Fruit fly (Drosophila melanogaster) whole organism, embryonic: ENCODE measurements around the gene CG7551.

ENCODE experiments used
- Aef1 ChIP-seq: fragments of 200-800 bp; sonication (Bioruptor generic); IDR thresholded peaks from 3 replicates; pipeline ENCODE4 v1.3.6; 2022; ENCODE audit warnings: missing biosample characterization, missing genetic modification characterization
- CG10366 ChIP-seq: fragments of 200-800 bp; sonication (Bioruptor generic); IDR thresholded peaks from 2 replicates; pipeline ENCODE4 v1.3.6; 2022; ENCODE audit warnings: missing biosample characterization, missing genetic modification characterization
- CG11085 ChIP-seq: fragments of 200-800 bp; sonication (Bioruptor generic); IDR thresholded peaks from 2 replicates; pipeline ENCODE4 v1.3.6; 2022; ENCODE audit warnings: missing biosample characterization, missing genetic modification characterization
- CG16815 ChIP-seq: fragments of 200-800 bp; sonication (Bioruptor generic); optimal IDR thresholded peaks from 3 replicates; lab custom pipeline; 2017; ENCODE audit warnings: missing biosample characterization, mild to moderate bottlenecking, missing genetic modification characterization
- CG9817 ChIP-seq: fragments of 200-800 bp; sonication (Bioruptor generic); optimal IDR thresholded peaks from 2 replicates; lab custom pipeline; 2018; ENCODE audit warnings: missing biosample characterization, mild to moderate bottlenecking, missing genetic modification characterization, moderate library complexity
- D19A ChIP-seq: fragments of 200-800 bp; optimal IDR thresholded peaks from 3 replicates; lab custom pipeline; 2019; ENCODE audit warnings: missing biosample characterization, mild to moderate bottlenecking, missing genetic modification characterization, moderate library complexity
- Fer1 ChIP-seq: fragments of 200-800 bp; sonication (Bioruptor generic); optimal IDR thresholded peaks from 2 replicates; lab custom pipeline; 2017; ENCODE audit warnings: missing biosample characterization, mild to moderate bottlenecking, missing genetic modification characterization
- MBD-R2 ChIP-seq: fragments of 200-800 bp; sonication (Bioruptor generic); IDR thresholded peaks from 2 replicates; pipeline ENCODE4 v1.3.6; 2022; ENCODE audit warnings: missing biosample characterization, missing genetic modification characterization
- Stat92E ChIP-seq, 3 experiments: fragments of >200 bp in 2 of 3; fragments of 200-800 bp in 1 of 3; sonication (Bioruptor generic) in 1 of 3; optimal IDR thresholded peaks; 2 replicates each; lab custom pipeline; 2017 to 2019; ENCODE audit warnings: missing biosample characterization in 3 of 3, missing genetic modification characterization in 3 of 3, mild to moderate bottlenecking in 1 of 3, moderate library complexity in 1 of 3
- dan ChIP-seq: fragments of 200-800 bp; sonication (Bioruptor generic); IDR thresholded peaks from 2 replicates; pipeline ENCODE4 v1.3.6; 2022; ENCODE audit warnings: missing biosample characterization, missing genetic modification characterization
- lilli ChIP-seq: fragments of 200-800 bp; sonication (Bioruptor generic); optimal IDR thresholded peaks from 3 replicates; lab custom pipeline; 2016; ENCODE audit warnings: missing biosample characterization, missing genetic modification characterization
- ro ChIP-seq: fragments of 200-800 bp; sonication (Bioruptor generic); IDR thresholded peaks from 2 replicates; pipeline ENCODE4 v1.3.6; 2022; ENCODE audit warnings: missing biosample characterization, missing genetic modification characterization
- unc-4 ChIP-seq: fragments of 200-800 bp; sonication (Bioruptor generic); IDR thresholded peaks from 2 replicates; pipeline ENCODE4 v1.3.6; 2022; ENCODE audit warnings: missing biosample characterization, missing genetic modification characterization; ENCODE audit not compliant: partially characterized antibody
- wek ChIP-seq: fragments of 200-800 bp; sonication (Bioruptor generic); optimal IDR thresholded peaks from 3 replicates; lab custom pipeline; 2018; ENCODE audit warnings: missing biosample characterization, mild to moderate bottlenecking, missing genetic modification characterization, moderate library complexity

- TF ChIP-seq unc-4 (no peak), Aef1 (peak; percentile 56), CG9817 (tag; lab: Kevin White, UChicago) (peak; percentile 47), wek (GFP tag; lab: Kevin White, UChicago) (no peak), CG16815 (peak; percentile 58), D19A (tag; lab: Kevin White, UChicago) (peak; percentile 69), Stat92E (GFP tag; optimal IDR thresholded peaks at IDR 0.05; lab: Kevin White, UChicago) (no peak), CG11085 (GFP tag; lab: Robert Waterston, UW) (0 out of 2 replicates have a peak, but pooled peaks have one; percentile 32), CG10366 (peak; percentile 74), ro (peak; percentile 62; the same call in 1 of the 2 replicates), dan (GFP tag; lab: Robert Waterston, UW) (no peak; the same call in 1 of the 2 replicates), Fer1 (GFP tag; lab: Kevin White, UChicago) (peak; percentile 81), lilli (GFP tag; lab: Kevin White, UChicago) (peak; percentile 42), MBD-R2 (GFP tag; lab: Robert Waterston, UW) (peak; percentile 32; the same call in 1 of the 2 replicates)
These were observed 35.9 kb upstream of the CG7551 start for dm6 chr3L:11422338-11422802.
